Fruit fly (Drosophila melanogaster): ENCODE data around the gene Hsp60A.

DNA sequence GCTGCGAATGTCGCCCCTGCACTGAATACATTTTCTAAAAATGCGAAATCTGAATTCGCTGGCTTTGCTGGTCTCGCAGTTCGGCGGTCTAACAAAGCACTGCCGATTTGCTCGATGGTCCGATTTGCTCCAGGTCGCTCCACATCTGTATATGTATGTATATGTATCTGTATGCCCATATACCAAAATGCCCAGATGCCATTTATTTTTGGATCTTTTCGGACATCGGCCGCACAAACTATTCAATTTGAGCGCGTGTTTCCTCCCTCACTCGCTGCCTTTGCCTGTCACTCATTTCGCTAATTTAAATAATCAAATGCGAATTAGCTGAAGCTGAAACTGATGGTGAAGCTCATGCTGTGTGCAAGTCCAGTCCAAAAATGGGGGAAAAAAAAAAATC is 45.2 kb upstream of the Hsp60A start, which contains the start of gene CG1537:
- no peak for TF ChIP-seq CG3032 (tag; optimal IDR thresholded peaks at IDR 0.05)
- no peak for TF ChIP-seq Sox14 (GFP tag; optimal IDR thresholded peaks at IDR 0.05)
- no peak for TF ChIP-seq Hr39 (GFP tag; optimal IDR thresholded peaks at IDR 0.05)
- TF ChIP-seq CG1621 (tag; optimal IDR thresholded peaks at IDR 0.05), result no peak
- no peak for TF ChIP-seq cyc (GFP tag; optimal IDR thresholded peaks at IDR 0.05)
- TF ChIP-seq achi (GFP tag; optimal IDR thresholded peaks at IDR 0.05), result no peak
- TF ChIP-seq eg (GFP tag; IDR thresholded peaks at IDR 0.05), result no peak
- TF ChIP-seq Gug (GFP tag; IDR thresholded peaks at IDR 0.05), result no peak
- TF ChIP-seq Blimp-1 (GFP tag; optimal IDR thresholded peaks at IDR 0.05), result no peak
- TF ChIP-seq CG11762 (GFP tag; optimal IDR thresholded peaks at IDR 0.05; ENCODE audit: insufficient read depth), result no peak
- no peak for TF ChIP-seq CG9139 (GFP tag; optimal IDR thresholded peaks at IDR 0.05)
